Fruit fly (Drosophila melanogaster) whole organism, adult: Measurements from ENCODE around the gene Oamb.

Experiments
- CG11617 ChIP-seq: fragments of 200-800 bp; sonication (Bioruptor generic); optimal IDR thresholded peaks from 2 replicates; lab custom pipeline; 2017; ENCODE audit warnings: mild to moderate bottlenecking, missing biosample characterization, missing genetic modification reagents, missing genetic modification characterization
- CG12768 ChIP-seq: fragments of 200-800 bp; sonication (Bioruptor generic); optimal IDR thresholded peaks from 2 replicates; lab custom pipeline; 2017; ENCODE audit warnings: missing biosample characterization, missing genetic modification characterization, mild to moderate bottlenecking, moderate library complexity, missing genetic modification reagents
- CG14711 ChIP-seq: fragments of 200-800 bp; sonication (Bioruptor generic); optimal IDR thresholded peaks from 2 replicates; lab custom pipeline; 2018; ENCODE audit warnings: missing biosample characterization, mild to moderate bottlenecking, missing genetic modification characterization, moderate library complexity
- CG1620 ChIP-seq: fragments of 200-800 bp; sonication (Bioruptor generic); optimal IDR thresholded peaks from 2 replicates; lab custom pipeline; 2016; ENCODE audit warnings: missing biosample characterization, missing genetic modification characterization
- CG33017 ChIP-seq: fragments of 200-800 bp; sonication (Bioruptor generic); optimal IDR thresholded peaks from 2 replicates; lab custom pipeline; 2018; ENCODE audit warnings: missing biosample characterization, mild to moderate bottlenecking, missing genetic modification characterization, moderate library complexity
- CG5204 ChIP-seq: fragments of 200-800 bp; sonication (Bioruptor generic); optimal IDR thresholded peaks from 2 replicates; lab custom pipeline; 2016; ENCODE audit warnings: missing biosample characterization, missing genetic modification characterization
- CG7045 ChIP-seq: fragments of 200-800 bp; sonication (Bioruptor generic); optimal IDR thresholded peaks from 2 replicates; lab custom pipeline; 2017; ENCODE audit warnings: missing biosample characterization, mild to moderate bottlenecking, missing genetic modification characterization
- CG7101 ChIP-seq: fragments of 200-800 bp; sonication (Bioruptor generic); optimal IDR thresholded peaks from 2 replicates; lab custom pipeline; 2018; ENCODE audit warnings: missing biosample characterization, mild to moderate bottlenecking, missing genetic modification characterization, moderate library complexity
- Clk ChIP-seq: fragments of 200-800 bp; sonication (Bioruptor generic); optimal IDR thresholded peaks from 2 replicates; lab custom pipeline; 2017; ENCODE audit warnings: missing biosample characterization, missing genetic modification characterization
- Crg-1 ChIP-seq: fragments of 200-800 bp; sonication (Bioruptor generic); optimal IDR thresholded peaks from 2 replicates; lab custom pipeline; 2016; ENCODE audit warnings: missing biosample characterization, missing genetic modification characterization
- Hr96 ChIP-seq: fragments of 200-800 bp; sonication (Bioruptor generic); optimal IDR thresholded peaks from 2 replicates; lab custom pipeline; 2016; ENCODE audit warnings: missing biosample characterization, missing genetic modification characterization
- bab1 ChIP-seq: fragments of 200-800 bp; sonication (Bioruptor generic); optimal IDR thresholded peaks from 3 replicates; lab custom pipeline; 2019; ENCODE audit warnings: missing biosample characterization, mild to moderate bottlenecking, missing genetic modification characterization, moderate library complexity
- cic ChIP-seq: fragments of 200-800 bp; sonication (Bioruptor generic); optimal IDR thresholded peaks from 2 replicates; lab custom pipeline; 2017; ENCODE audit warnings: missing biosample characterization, mild to moderate bottlenecking, missing genetic modification characterization, moderate library complexity
- cnc ChIP-seq, 2 experiments: fragments of >200 bp; optimal IDR thresholded peaks; 2 replicates each; lab custom pipeline; 2017
- kay ChIP-seq: fragments of 200-800 bp; sonication (Bioruptor generic); peaks from one replicate; lab custom pipeline; 2016; ENCODE audit warnings: missing biosample characterization, missing genetic modification characterization, borderline replicate concordance
- ovo ChIP-seq: fragments of 200-800 bp; sonication (Bioruptor generic); optimal IDR thresholded peaks from 2 replicates; lab custom pipeline; 2016; ENCODE audit warnings: missing biosample characterization, missing genetic modification characterization
- pad ChIP-seq: fragments of 200-800 bp; sonication (Bioruptor generic); optimal IDR thresholded peaks from 3 replicates; lab custom pipeline; 2017; ENCODE audit warnings: missing biosample characterization, missing genetic modification characterization, mild to moderate bottlenecking, moderate library complexity, missing genetic modification reagents
- tj ChIP-seq: fragments of 200-800 bp; sonication (Bioruptor generic); optimal IDR thresholded peaks from 3 replicates; lab custom pipeline; 2017; ENCODE audit warnings: missing biosample characterization, mild to moderate bottlenecking, missing genetic modification characterization, moderate library complexity
- toe ChIP-seq: fragments of 200-800 bp; sonication (Bioruptor generic); optimal IDR thresholded peaks from 2 replicates; lab custom pipeline; 2016; ENCODE audit warnings: missing biosample characterization, missing genetic modification characterization

Gene Oamb

DNA sequence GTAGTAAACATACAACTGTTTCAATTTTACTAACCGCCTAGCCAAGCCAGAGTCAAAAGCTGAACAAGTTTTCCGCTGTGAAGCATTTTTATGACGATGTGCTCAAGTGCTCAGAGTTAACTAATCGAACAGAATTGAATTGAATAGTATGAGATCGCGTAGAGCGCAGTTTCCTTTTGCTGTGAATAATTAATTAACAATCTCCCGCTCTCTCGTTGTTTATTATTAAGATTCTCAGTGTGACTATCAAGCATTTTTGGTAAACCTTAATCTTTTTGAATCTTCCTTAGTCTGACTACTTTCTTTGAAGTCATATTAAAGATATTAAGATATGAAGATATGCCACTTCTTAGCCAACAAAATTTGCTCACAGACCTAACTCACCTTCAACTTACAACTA is 30.9 kb upstream of the Oamb start, which contains the start of gene CG31200:
CG31200 (minus strand) TSS at position 101 of the 400 bp plus-strand sequence.
- TF ChIP-seq toe, result no peak
- TF ChIP-seq kay (GFP tag; lab: Kevin White, UChicago), result peak; percentile 21

DNA sequence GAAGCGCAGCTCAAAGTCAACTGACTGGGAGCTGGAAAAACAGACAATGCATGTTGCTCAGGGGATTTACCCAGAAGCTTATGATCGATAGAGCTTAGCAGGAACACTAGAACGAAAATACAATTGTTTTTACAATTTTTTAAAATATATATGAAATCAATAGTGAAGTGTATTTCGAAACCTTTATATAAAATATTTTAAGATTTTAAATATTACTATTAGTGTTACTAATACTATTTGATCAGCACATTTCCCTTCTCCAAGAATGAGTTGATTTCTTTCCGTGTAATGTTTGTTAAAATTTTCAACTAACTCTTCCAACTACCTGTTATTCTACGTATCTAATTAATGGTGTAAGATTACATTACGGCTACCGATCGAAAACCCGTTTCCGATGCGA is 29.4 kb upstream of the Oamb start, which contains the start of gene CG31199:
CG31199 (minus strand) TSS at position 101 of the 400 bp plus-strand sequence.
- no peak for TF ChIP-seq tj (GFP tag; lab: Kevin White, UChicago)
- TF ChIP-seq CG7045 (GFP tag; lab: Kevin White, UChicago), result peak; percentile 10
- TF ChIP-seq CG33017 (tag; lab: Kevin White, UChicago), result peak; percentile 29
- no peak for TF ChIP-seq CG12768 (GFP tag; lab: Kevin White, UChicago)
- TF ChIP-seq Crg-1, result no peak
- TF ChIP-seq Clk, result no peak

DNA sequence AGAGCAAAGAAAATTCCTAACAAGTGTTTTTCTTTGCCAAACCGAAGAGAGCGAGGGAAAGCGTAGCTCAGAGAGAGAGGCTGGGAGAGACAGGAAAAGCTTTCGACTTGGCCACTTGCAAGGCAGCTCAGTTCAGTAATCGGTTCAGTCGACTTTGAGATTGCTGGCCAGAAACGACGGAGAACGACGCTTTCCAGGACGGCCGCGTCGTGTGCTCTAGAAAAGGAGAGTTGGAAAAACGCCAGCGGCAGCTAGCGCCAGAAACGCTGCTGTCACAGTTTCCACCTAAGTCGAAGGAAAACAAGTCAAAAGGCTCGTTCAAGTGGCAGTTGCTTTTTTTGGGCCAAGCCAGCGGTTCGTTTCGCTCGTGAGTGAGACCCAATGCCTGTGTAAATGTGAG is 25.6 kb upstream of the Oamb start, which contains the start of gene CG42322:
CG42322 (plus strand) TSS at position 138 of the 400 bp plus-strand sequence.
- TF ChIP-seq CG12768 (GFP tag; lab: Kevin White, UChicago) (no peak), Clk (no peak), tj (GFP tag; lab: Kevin White, UChicago) (no peak), kay (GFP tag; lab: Kevin White, UChicago) (no peak), Hr96 (GFP tag; lab: Kevin White, UChicago) (no peak), CG7045 (GFP tag; lab: Kevin White, UChicago) (no peak), ovo (GFP tag; lab: Kevin White, UChicago) (no peak), cic (GFP tag; lab: Kevin White, UChicago) (no peak), CG14711 (tag; lab: Kevin White, UChicago) (no peak), CG33017 (tag; lab: Kevin White, UChicago) (no peak), cnc (optimal IDR thresholded peaks at IDR 0.05; lab: Kevin White, UChicago) (no peak), CG7101 (tag; lab: Kevin White, UChicago) (no peak), bab1 (GFP tag; lab: Kevin White, UChicago) (no peak), CG1620 (no peak)

DNA sequence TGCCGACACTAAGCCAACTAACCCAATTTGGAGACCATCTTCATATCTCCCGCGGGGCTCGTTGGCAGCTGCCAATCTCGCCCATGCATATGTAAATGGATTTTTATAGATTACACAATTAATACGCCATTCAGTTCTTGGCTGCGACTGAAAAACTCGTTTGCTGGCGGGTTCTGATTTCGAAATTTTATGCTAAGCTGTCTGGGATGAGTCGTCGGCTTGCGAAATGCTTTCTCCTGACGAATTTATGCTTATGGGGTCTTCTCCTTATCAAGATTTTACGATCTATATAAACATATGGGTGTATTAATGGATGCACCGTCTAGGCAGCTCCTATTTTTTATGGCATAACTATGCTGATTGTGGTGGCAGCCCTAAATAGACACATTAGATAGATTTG is 24.6 kb upstream of the Oamb start, which contains the start of gene CG17267:
CG17267 (minus strand) TSS at position 101 of the 400 bp plus-strand sequence.
- TF ChIP-seq kay (GFP tag; lab: Kevin White, UChicago), result no peak
- no peak for TF ChIP-seq cic (GFP tag; lab: Kevin White, UChicago)
- TF ChIP-seq CG1620, result no peak
- no peak for TF ChIP-seq bab1 (GFP tag; lab: Kevin White, UChicago)
- TF ChIP-seq toe, result no peak
- TF ChIP-seq pad, result no peak
- no peak for TF ChIP-seq CG7101 (tag; lab: Kevin White, UChicago)

DNA sequence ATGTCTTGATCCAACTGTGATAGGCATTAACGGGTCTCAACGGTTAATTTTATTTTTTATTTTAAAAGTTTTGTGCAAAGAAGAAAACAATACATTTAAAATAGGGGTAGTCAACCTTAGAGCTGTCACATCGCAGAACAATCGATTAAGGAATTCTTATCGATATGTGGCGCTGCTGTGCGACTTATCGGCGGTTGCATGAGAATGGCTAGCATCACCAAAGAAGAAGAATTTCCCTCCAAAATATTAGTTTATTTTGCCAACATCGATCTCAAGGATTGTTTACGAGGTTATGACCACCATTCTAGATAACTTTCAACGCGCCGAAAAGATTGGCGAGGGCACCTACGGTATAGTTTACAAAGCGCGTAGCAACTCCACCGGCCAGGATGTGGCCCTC is 21.0 kb upstream of the Oamb start, which contains the start of gene Cdk2:
Cdk2 (plus strand) TSS at position 219 of the 400 bp plus-strand sequence.
- no peak for TF ChIP-seq CG1620
- TF ChIP-seq CG7101 (tag; lab: Kevin White, UChicago), result no peak
- TF ChIP-seq CG7045 (GFP tag; lab: Kevin White, UChicago), result no peak
- peak; percentile 34 for TF ChIP-seq bab1 (GFP tag; lab: Kevin White, UChicago)
- TF ChIP-seq Clk, result no peak
- TF ChIP-seq toe, result no peak

DNA sequence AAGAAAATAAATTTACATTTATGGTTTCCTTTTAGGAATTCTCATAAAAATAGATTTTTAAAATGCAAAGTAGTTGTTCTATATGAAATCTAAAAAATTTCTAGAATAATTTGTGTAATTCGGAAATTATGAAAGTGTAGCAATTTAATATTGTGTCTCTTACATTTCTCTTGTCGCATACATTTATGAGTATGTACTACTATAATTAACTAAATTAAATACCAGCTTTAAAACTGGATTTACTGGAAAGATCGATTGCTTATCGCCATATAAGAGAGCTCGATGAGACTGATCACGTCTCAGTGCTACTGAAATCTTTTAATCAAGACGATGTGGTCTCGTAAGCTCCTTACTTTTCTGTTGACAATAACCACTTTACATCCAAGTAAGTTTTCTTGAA is 17.0 kb upstream of the Oamb start, which contains the start of gene CG31205:
CG31205 (plus strand) TSS at position 301 of the 400 bp plus-strand sequence.
- no peak for TF ChIP-seq toe
- no peak for TF ChIP-seq tj (GFP tag; lab: Kevin White, UChicago)
- TF ChIP-seq CG7045 (GFP tag; lab: Kevin White, UChicago), result no peak
- no peak for TF ChIP-seq cic (GFP tag; lab: Kevin White, UChicago)
- no peak for TF ChIP-seq bab1 (GFP tag; lab: Kevin White, UChicago)
- no peak for TF ChIP-seq cnc (optimal IDR thresholded peaks at IDR 0.05; lab: Kevin White, UChicago)
- no peak for TF ChIP-seq CG11617 (GFP tag; lab: Kevin White, UChicago)
- TF ChIP-seq Hr96 (GFP tag; lab: Kevin White, UChicago), result no peak
- no peak for TF ChIP-seq ovo (GFP tag; lab: Kevin White, UChicago)
- no peak for TF ChIP-seq CG5204 (GFP tag; lab: Kevin White, UChicago)
- TF ChIP-seq CG1620, result no peak

DNA sequence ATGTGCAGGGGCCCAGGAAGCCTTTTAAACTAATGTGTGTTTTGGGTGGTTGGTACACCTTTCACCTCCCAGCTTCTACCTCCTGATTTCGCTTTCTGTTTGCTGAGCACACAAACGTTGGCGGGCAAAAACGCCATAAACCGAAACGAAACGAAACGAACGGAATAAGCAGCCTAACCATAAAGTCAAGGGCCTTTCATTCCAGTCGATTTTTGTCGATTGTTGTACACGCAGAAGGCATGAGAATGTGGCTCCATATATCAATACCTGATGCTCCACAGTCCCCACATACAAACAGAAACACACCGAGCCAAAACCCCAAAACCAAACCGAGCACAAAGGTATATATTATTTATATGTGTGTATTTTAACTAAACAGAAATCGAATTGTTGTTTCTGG is 9.1 kb upstream of the Oamb start:
- TF ChIP-seq kay (GFP tag; lab: Kevin White, UChicago) (no peak), ovo (GFP tag; lab: Kevin White, UChicago) (no peak), CG7101 (tag; lab: Kevin White, UChicago) (no peak), Clk (no peak)

DNA sequence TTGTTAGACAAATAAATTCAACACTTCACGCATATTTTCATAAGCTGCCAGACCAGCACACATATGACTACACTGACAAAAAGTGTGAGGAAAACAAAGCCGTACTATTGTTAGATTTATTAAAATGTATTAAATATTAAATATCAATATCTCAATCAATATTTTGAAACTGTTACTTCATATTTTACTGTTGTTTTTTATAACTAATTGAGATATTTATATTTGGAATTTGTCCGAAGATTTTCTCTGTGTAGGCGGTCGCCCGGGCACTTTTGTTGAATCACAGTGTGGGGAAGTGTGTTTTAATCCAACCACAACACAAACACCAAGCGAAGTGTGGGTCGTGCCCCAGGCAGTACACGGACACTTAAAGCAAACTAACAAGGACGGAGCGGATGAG is 4.9 kb upstream of the Oamb start:
- TF ChIP-seq CG14711 (tag; lab: Kevin White, UChicago) (no peak), bab1 (GFP tag; lab: Kevin White, UChicago) (no peak), kay (GFP tag; lab: Kevin White, UChicago) (no peak), cnc (optimal IDR thresholded peaks at IDR 0.05; lab: Kevin White, UChicago) (no peak)
